Fruit fly (Drosophila melanogaster): ENCODE data around the gene CG33108.
A peak's percentile ranks its signal among the peaks of the same experiment; 100 is the strongest.

DNA sequence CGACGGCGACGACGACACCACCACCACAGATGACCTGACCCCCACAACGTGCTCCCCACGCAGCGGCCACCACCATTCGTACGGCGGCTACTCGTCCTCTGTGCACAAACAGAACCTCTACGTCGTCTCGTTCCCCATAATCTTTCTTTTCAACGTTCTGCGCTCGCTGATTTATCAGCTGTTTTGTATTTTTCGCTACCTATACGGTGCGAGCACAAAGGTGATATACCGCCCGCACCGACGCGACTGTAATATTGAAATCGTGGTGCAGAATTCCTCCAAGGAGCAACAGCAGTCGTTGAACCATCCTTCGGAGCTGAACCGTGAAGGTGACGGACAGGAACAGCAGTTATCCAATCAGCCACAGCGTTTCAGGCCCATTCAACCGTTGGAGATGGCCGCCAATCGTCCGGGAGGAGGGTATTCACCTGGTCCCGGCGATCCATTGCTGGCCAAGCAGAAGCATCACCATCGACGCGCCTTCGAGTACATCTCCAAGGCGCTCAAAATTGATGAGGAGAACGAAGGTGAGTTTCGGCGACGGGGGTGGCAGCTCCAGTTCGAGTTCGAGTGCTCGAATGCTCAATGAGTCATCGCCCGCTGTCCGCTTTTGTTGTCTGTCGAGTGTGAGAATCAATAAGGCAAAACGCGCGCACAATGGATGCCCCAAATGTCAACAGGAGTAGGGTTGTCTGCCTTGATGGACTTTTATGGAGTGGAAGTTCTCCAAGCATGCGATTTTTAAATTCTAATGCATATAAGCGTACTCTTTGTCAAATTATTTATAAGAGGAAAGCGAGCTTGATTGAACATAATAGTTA, 43.5 kb downstream of the CG33108 start, which contains the start of gene Miro:
- TF ChIP-seq ey (GFP tag; optimal IDR thresholded peaks at IDR 0.05) (peak; percentile 8), Dif (GFP tag; optimal IDR thresholded peaks at IDR 0.05; ENCODE audit: partially characterized antibody) (no peak), CG32264 (GFP tag; optimal IDR thresholded peaks at IDR 0.05) (no peak), Hr78 (GFP tag; optimal IDR thresholded peaks at IDR 0.05) (no peak)
